Worm (Caenorhabditis elegans) whole organism, early embryonic: ENCODE data around the gene ZC196.5.

Source experiments
- B0310.2 ChIP-seq: sonication (generic microtip); optimal IDR thresholded peaks from 2 replicates; lab custom pipeline; 2016; ENCODE audit warnings: mild to moderate bottlenecking, missing genetic modification characterization, missing compliant biosample characterization
- ama-1 ChIP-seq: fragments of 150-350 bp; optimal IDR thresholded peaks from 2 replicates; lab custom pipeline; 2014
- ets-7 ChIP-seq: sonication (generic microtip); optimal IDR thresholded peaks from 2 replicates; lab custom pipeline; 2016; ENCODE audit warnings: missing genotype, missing genetic modification characterization, missing compliant biosample characterization
- flt-1 ChIP-seq: fragments of 200-800 bp; sonication (Bioruptor generic); IDR thresholded peaks from 2 replicates; pipeline ENCODE4 v1.3.6; 2022; ENCODE audit warnings: missing genetic modification characterization, missing compliant biosample characterization
- hmbx-1 ChIP-seq: sonication (generic microtip); optimal IDR thresholded peaks from 2 replicates; lab custom pipeline; 2016; ENCODE audit warnings: mild to moderate bottlenecking, missing genetic modification characterization, missing compliant biosample characterization
- hmg-4 ChIP-seq: fragments of 200-800 bp; sonication (Bioruptor generic); optimal IDR thresholded peaks from 2 replicates; lab custom pipeline; 2018; ENCODE audit warnings: mild to moderate bottlenecking, missing genetic modification characterization, missing compliant biosample characterization
- scrt-1 ChIP-seq: fragments of 200-800 bp; sonication (Bioruptor generic); IDR thresholded peaks from 2 replicates; pipeline ENCODE4 v1.3.6; 2022; ENCODE audit warnings: missing genetic modification characterization, missing compliant biosample characterization
- sea-1 ChIP-seq: fragments of 200-800 bp; sonication (Bioruptor generic); conservative IDR thresholded peaks from 2 replicates; pipeline ENCODE4 v1.3.6; 2022; ENCODE audit warnings: missing genetic modification characterization, missing compliant biosample characterization

DNA sequence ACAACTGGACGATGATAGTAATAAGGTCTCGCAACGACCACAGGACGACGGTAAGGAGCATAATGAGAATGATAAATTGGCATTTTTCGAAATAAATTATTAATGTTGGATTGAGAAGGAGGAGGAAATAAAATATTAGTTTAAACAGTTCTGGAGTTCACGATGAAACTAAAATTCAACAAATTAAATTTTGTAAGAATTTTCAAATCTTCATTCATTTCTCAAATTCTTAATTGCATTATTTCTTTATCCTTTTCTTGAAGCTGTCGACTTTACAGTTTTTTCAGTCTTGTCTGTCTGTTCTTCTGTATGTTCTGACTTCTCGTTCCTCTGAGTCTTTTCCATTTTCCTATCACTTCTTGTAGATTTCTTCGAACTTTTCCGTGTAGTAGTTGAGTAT is 42.4 kb upstream of the ZC196.5 start, which contains the start of gene ZC190.7:
- TF ChIP-seq hmbx-1 (tag; lab: Kevin White, UChicago) (no peak), ama-1 (lab: Kevin White, UChicago) (no peak), flt-1 (GFP tag; lab: Robert Waterston, UW) (no peak), hmg-4 (GFP tag; lab: Kevin White, UChicago) (no peak), scrt-1 (GFP tag; lab: Robert Waterston, UW) (no peak), sea-1 (GFP tag; lab: Robert Waterston, UW) (no peak), B0310.2 (tag; lab: Kevin White, UChicago) (no peak), ets-7 (tag; lab: Kevin White, UChicago) (no peak)
